Worm (Caenorhabditis elegans) whole organism, midembryonic: Measurements from ENCODE around the gene C36C5.15.

Experiments used
- T22C8.4 ChIP-seq: fragments of 200-800 bp; sonication (Bioruptor generic); IDR thresholded peaks from 2 replicates; pipeline ENCODE4 v1.3.6; 2022; ENCODE audit warnings: missing genetic modification characterization, missing compliant biosample characterization
- flt-1 ChIP-seq: fragments of 200-800 bp; sonication (Bioruptor generic); IDR thresholded peaks from 2 replicates; pipeline ENCODE4 v1.3.6; 2022; ENCODE audit warnings: missing genetic modification characterization, missing compliant biosample characterization
- klf-2 ChIP-seq: fragments of 200-800 bp; sonication (Bioruptor generic); conservative IDR thresholded peaks from 2 replicates; pipeline ENCODE4 v1.3.6; 2022; ENCODE audit warnings: missing genetic modification reagents, missing genetic modification characterization, missing compliant biosample characterization
- med-1 ChIP-seq: sonication (generic microtip); optimal IDR thresholded peaks from 2 replicates; lab custom pipeline; 2017; ENCODE audit warnings: missing genetic modification characterization, mild to moderate bottlenecking, missing compliant biosample characterization, antibody characterized with exemption, missing genetic modification reagents; ENCODE audit not compliant: insufficient read depth
- ref-1 ChIP-seq: fragments of 200-800 bp; sonication (Bioruptor generic); conservative IDR thresholded peaks from 2 replicates; pipeline ENCODE4 v1.3.6; 2022; ENCODE audit warnings: missing genetic modification reagents, missing genetic modification characterization, missing compliant biosample characterization
- ztf-23 ChIP-seq: fragments of 200-800 bp; sonication (Bioruptor generic); IDR thresholded peaks from 2 replicates; pipeline ENCODE4 v1.3.6; 2022; ENCODE audit warnings: missing genetic modification reagents, missing genetic modification characterization, missing compliant biosample characterization
- ztf-29 ChIP-seq: fragments of 200-800 bp; sonication (Bioruptor generic); IDR thresholded peaks from 2 replicates; pipeline ENCODE4 v1.3.6; 2022; ENCODE audit warnings: missing genetic modification reagents, missing genetic modification characterization, missing compliant biosample characterization

DNA sequence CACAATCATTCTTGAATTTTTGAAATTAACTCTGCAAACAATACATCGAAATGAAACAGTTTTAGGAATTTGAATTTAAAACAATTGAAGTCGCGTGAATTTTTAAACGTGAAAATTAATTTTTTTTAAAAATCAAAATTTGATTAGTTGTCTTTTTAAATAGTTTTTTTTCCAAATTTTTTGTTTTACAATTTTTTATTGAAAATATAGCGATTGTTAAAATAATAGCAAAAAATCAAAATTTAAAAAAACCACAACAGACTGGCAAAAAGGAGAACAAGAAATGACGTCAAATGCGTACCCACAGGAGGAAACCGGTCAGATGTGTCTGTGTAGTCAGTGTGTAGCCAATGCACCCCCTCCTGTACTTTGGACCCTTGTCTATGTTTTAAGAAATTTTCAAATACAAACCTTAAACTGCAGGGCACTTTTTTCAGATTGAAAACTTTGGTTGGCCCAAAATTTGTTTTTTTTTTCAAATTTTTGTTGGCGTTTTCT lies 28.3 kb upstream of the C36C5.15 start, which contains the start of the genes Y73C8B.1 and Y73C8B.5:
- TF ChIP-seq ztf-23 (GFP tag; lab: Robert Waterston, UW) (no peak), flt-1 (GFP tag; lab: Robert Waterston, UW) (no peak), ref-1 (GFP tag; lab: Robert Waterston, UW) (no peak), ztf-29 (GFP tag; lab: Robert Waterston, UW) (no peak), T22C8.4 (GFP tag; lab: Robert Waterston, UW) (no peak), klf-2 (no peak), med-1 (GFP tag; lab: Kevin White, UChicago) (no peak)
